Fruit fly (Drosophila melanogaster): ENCODE results near the gene PIG-P.

Gene PIG-P

dm6 chr3R:26014262-26014833 is 43.7 kb downstream of the PIG-P start, which contains the start of gene Kaz-m1 (continued):
- TF ChIP-seq CG6813 (GFP tag; optimal IDR thresholded peaks at IDR 0.05): peak; percentile 16
- TF ChIP-seq CG12942 (GFP tag; optimal IDR thresholded peaks at IDR 0.05): no peak
- no peak for TF ChIP-seq Hmx (GFP tag; optimal IDR thresholded peaks at IDR 0.05)
- peak; percentile 54 for TF ChIP-seq CG18599 (GFP tag; optimal IDR thresholded peaks at IDR 0.05)
- no peak for TF ChIP-seq Dip2 (GFP tag; IDR thresholded peaks at IDR 0.05)
- TF ChIP-seq CG14667 (GFP tag; IDR thresholded peaks at IDR 0.05): no peak
- no peak for TF ChIP-seq gfzf (GFP tag; optimal IDR thresholded peaks at IDR 0.05)
- no peak for TF ChIP-seq D19B (GFP tag; optimal IDR thresholded peaks at IDR 0.05)
- no peak for TF ChIP-seq CG14050 (GFP tag; IDR thresholded peaks at IDR 0.05)
- TF ChIP-seq Rfx (GFP tag; IDR thresholded peaks at IDR 0.05): peak; percentile 42; the same call in 1 of the 2 replicates
- TF ChIP-seq B-H2 (GFP tag; optimal IDR thresholded peaks at IDR 0.05): peak; percentile 6
- TF ChIP-seq so (GFP tag; IDR thresholded peaks at IDR 0.05): no peak
- TF ChIP-seq Drgx (GFP tag; IDR thresholded peaks at IDR 0.05): no peak
- TF ChIP-seq Sry-β (GFP tag; optimal IDR thresholded peaks at IDR 0.05): no peak
- peak; percentile 39 for TF ChIP-seq CG8281 (tag; optimal IDR thresholded peaks at IDR 0.05)
- TF ChIP-seq CG6854 (GFP tag; optimal IDR thresholded peaks at IDR 0.05): no peak
- TF ChIP-seq CG30403 (GFP tag; optimal IDR thresholded peaks at IDR 0.05): peak; percentile 61
- TF ChIP-seq ci (GFP tag; IDR thresholded peaks at IDR 0.05): no peak
- peak; percentile 57 for TF ChIP-seq sug (tag; optimal IDR thresholded peaks at IDR 0.05)
- no peak for TF ChIP-seq Ravus (GFP tag; IDR thresholded peaks at IDR 0.05)
- TF ChIP-seq HLHmδ (GFP tag; optimal IDR thresholded peaks at IDR 0.05): no peak
- no peak for TF ChIP-seq Oaz (GFP tag; IDR thresholded peaks at IDR 0.05)
- TF ChIP-seq CG42726 (GFP tag; IDR thresholded peaks at IDR 0.05; ENCODE audit: partially characterized antibody): no peak
- TF ChIP-seq CG14710 (tag; optimal IDR thresholded peaks at IDR 0.05): peak; percentile 70
- TF ChIP-seq Oli (tag; optimal IDR thresholded peaks at IDR 0.05): peak; percentile 65
- peak; percentile 63 for TF ChIP-seq Sox102F (GFP tag; optimal IDR thresholded peaks at IDR 0.05)
- TF ChIP-seq lov (optimal IDR thresholded peaks at IDR 0.05): no peak
- no peak for TF ChIP-seq lov (GFP tag; IDR thresholded peaks at IDR 0.05)
- TF ChIP-seq CG16813 (GFP tag; IDR thresholded peaks at IDR 0.05; ENCODE audit: partially characterized antibody): no peak
- no peak for TF ChIP-seq kay (GFP tag; optimal IDR thresholded peaks at IDR 0.05)
- TF ChIP-seq Sry-δ (GFP tag; optimal IDR thresholded peaks at IDR 0.05): no peak
- TF ChIP-seq nmo (GFP tag; optimal IDR thresholded peaks at IDR 0.05): peak; percentile 75
- no peak for TF ChIP-seq MESR4 (GFP tag; optimal IDR thresholded peaks at IDR 0.05)
- no peak for TF ChIP-seq dati (GFP tag; IDR thresholded peaks at IDR 0.05)
- no peak for TF ChIP-seq CG18764 (GFP tag; optimal IDR thresholded peaks at IDR 0.05)
- TF ChIP-seq da (GFP tag; optimal IDR thresholded peaks at IDR 0.05): no peak
- TF ChIP-seq HLH4C (GFP tag; IDR thresholded peaks at IDR 0.05; ENCODE audit: partially characterized antibody): no peak
- TF ChIP-seq CG9932 (GFP tag; IDR thresholded peaks at IDR 0.05): peak; percentile 37; the same call in 1 of the 2 replicates
- peak; percentile 48 for TF ChIP-seq Ptx1 (GFP tag; IDR thresholded peaks at IDR 0.05)
- TF ChIP-seq CG2202 (tag; optimal IDR thresholded peaks at IDR 0.05): no peak
- TF ChIP-seq NC2β (GFP tag; optimal IDR thresholded peaks at IDR 0.05): no peak
- no peak for TF ChIP-seq chn (GFP tag; optimal IDR thresholded peaks at IDR 0.05)
- no peak for TF ChIP-seq tx (GFP tag; optimal IDR thresholded peaks at IDR 0.05)
- TF ChIP-seq sna (GFP tag; IDR thresholded peaks at IDR 0.05; ENCODE audit: partially characterized antibody): no peak
- TF ChIP-seq jumu (GFP tag; optimal IDR thresholded peaks at IDR 0.05): no peak
- peak; percentile 55 for TF ChIP-seq CG9817 (tag; optimal IDR thresholded peaks at IDR 0.05)
- no peak for TF ChIP-seq CG1647 (GFP tag; optimal IDR thresholded peaks at IDR 0.05)
- TF ChIP-seq wor (GFP tag; IDR thresholded peaks at IDR 0.05): no peak
- TF ChIP-seq unpg (GFP tag; optimal IDR thresholded peaks at IDR 0.05): peak; percentile 59
- TF ChIP-seq Meics (GFP tag; optimal IDR thresholded peaks at IDR 0.05): peak; percentile 62
- TF ChIP-seq CG11093 (GFP tag; IDR thresholded peaks at IDR 0.05): no peak

All from whole organism, embryonic.